Worm (Caenorhabditis elegans): Measurements from ENCODE around the gene prmt-5.

The prmt-5 gene

DNA sequence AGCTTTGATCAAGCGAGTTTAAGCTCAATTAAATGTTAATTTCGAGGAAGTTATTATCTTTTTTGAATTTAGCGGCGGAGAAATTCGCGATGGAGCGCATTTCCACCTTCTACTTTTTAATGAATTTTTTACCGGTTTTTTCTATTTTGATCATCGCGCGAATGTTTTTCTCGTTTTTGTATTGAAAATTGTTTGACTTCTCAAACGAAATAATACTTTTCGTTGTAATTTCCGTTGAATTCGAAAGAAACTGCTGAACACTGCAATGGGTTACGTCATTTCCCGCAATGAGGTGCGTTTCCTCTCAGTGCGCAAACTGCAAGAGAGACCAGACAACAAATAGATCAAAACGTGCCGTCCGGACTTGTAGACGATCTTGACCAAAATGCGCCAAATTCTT lies 49.1 kb upstream of the prmt-5 start (continued):
- TF ChIP-seq ceh-100 (GFP tag; IDR thresholded peaks at IDR 0.05) (no peak), cebp-1 (GFP tag; IDR thresholded peaks at IDR 0.05) (no peak), cebp-1 (tag; optimal IDR thresholded peaks at IDR 0.05) (no peak), snpc-1.3 (tag; optimal IDR thresholded peaks at IDR 0.05; ENCODE audit: insufficient read depth) (no peak), egl-44 (GFP tag; IDR thresholded peaks at IDR 0.05) (no peak), repo-1 (tag; optimal IDR thresholded peaks at IDR 0.05) (no peak), ztf-26 (tag; optimal IDR thresholded peaks at IDR 0.05) (no peak), cebp-2 (GFP tag; IDR thresholded peaks at IDR 0.05) (no peak), tlf-1 (GFP tag; optimal IDR thresholded peaks at IDR 0.05) (peak; percentile 52), efl-1 (GFP tag; optimal IDR thresholded peaks at IDR 0.05) (peak; percentile 86), bed-2 (GFP tag; IDR thresholded peaks at IDR 0.05) (no peak), him-1 (tag; optimal IDR thresholded peaks at IDR 0.05) (peak; percentile 17), let-607 (tag; optimal IDR thresholded peaks at IDR 0.05) (no peak), madf-10 (tag; optimal IDR thresholded peaks at IDR 0.05) (no peak), F39B2.1 (GFP tag; IDR thresholded peaks at IDR 0.05) (no peak), pha-4 (tag; optimal IDR thresholded peaks at IDR 0.05) (no peak), lir-1 (GFP tag; conservative IDR thresholded peaks at IDR 0.05) (no peak), aptf-3 (GFP tag; IDR thresholded peaks at IDR 0.05) (no peak), T26A5.8 (tag; optimal IDR thresholded peaks at IDR 0.05) (no peak), snpc-1.1 (tag; optimal IDR thresholded peaks at IDR 0.05; ENCODE audit: insufficient read depth) (no peak), F52B5.7 (tag; optimal IDR thresholded peaks at IDR 0.05) (no peak), dpff-1 (tag; optimal IDR thresholded peaks at IDR 0.05) (no peak), rpc-1 (optimal IDR thresholded peaks at IDR 0.05) (no peak), rpc-1 (tag; optimal IDR thresholded peaks at IDR 0.05) (no peak), lin-26 (GFP tag; IDR thresholded peaks at IDR 0.05) (0 out of 2 replicates have a peak, but pooled peaks have one; percentile 47), die-1 (tag; optimal IDR thresholded peaks at IDR 0.05) (no peak), F57C9.4 (tag; optimal IDR thresholded peaks at IDR 0.05) (no peak), unc-130 (GFP tag; optimal IDR thresholded peaks at IDR 0.05) (no peak), ztf-22 (GFP tag; optimal IDR thresholded peaks at IDR 0.05) (no peak), ceh-40 (GFP tag; IDR thresholded peaks at IDR 0.05) (no peak), xnd-1 (tag; optimal IDR thresholded peaks at IDR 0.05) (peak; percentile 64), T07F8.4 (tag; optimal IDR thresholded peaks at IDR 0.05) (no peak), hlh-12 (tag; optimal IDR thresholded peaks at IDR 0.05) (no peak), nhr-90 (tag; optimal IDR thresholded peaks at IDR 0.05) (no peak), nhr-80 (tag; optimal IDR thresholded peaks at IDR 0.05) (no peak), C06A6.2 (GFP tag; conservative IDR thresholded peaks at IDR 0.05) (no peak), madf-6 (GFP tag; IDR thresholded peaks at IDR 0.05) (peak; percentile 86), mes-4 (tag; optimal IDR thresholded peaks at IDR 0.05) (no peak), F55B11.4 (tag; optimal IDR thresholded peaks at IDR 0.05; ENCODE audit: borderline replicate concordance, insufficient read depth) (no peak), ztf-6 (GFP tag; IDR thresholded peaks at IDR 0.05) (no peak), bed-1 (GFP tag; IDR thresholded peaks at IDR 0.05) (no peak), ceh-79 (tag; optimal IDR thresholded peaks at IDR 0.05) (no peak), lin-40 (tag; optimal IDR thresholded peaks at IDR 0.05) (no peak), hrde-1 (tag; optimal IDR thresholded peaks at IDR 0.05; ENCODE audit: borderline replicate concordance) (no peak), egrh-3 (GFP tag; IDR thresholded peaks at IDR 0.05) (no peak), rcor-1 (GFP tag; IDR thresholded peaks at IDR 0.05) (no peak), ceh-58 (GFP tag; IDR thresholded peaks at IDR 0.05) (no peak), Y95B8A.8 (GFP tag; IDR thresholded peaks at IDR 0.05) (no peak), tbp1 (GFP tag; optimal IDR thresholded peaks at IDR 0.05) (no peak), hmg-20 (GFP tag; IDR thresholded peaks at IDR 0.05) (no peak), hsf-1 (GFP tag; IDR thresholded peaks at IDR 0.05) (no peak)
